Worm (Caenorhabditis elegans): ENCODE data around the gene Y38H6C.23.

The Y38H6C.23 gene

DNA sequence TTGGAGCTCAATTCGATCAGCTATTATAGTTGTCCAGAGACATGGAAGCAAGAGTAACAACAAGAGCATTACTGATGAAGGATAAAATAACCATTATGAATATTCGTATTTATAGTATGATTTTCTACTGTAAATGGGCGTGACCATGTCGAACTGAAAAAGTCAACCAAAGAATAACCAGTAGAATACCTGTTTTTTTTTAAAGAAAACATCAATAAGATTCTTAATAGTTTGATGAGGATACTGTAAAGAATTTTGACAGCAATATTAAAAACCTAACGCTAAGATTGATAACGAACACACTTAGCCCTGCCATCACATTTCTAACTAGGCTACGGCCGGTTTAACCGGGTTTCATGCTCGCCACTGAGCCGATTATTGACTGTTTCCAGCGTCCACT, 3.2 kb downstream of the Y38H6C.23 start, which contains the start of gene vmo-1:
Gene vmo-1 (minus strand): TSS at position 101 of the 400 bp plus-strand sequence.
- TF ChIP-seq ref-1 (GFP tag; conservative IDR thresholded peaks at IDR 0.05) (no peak), klf-2 (GFP tag; conservative IDR thresholded peaks at IDR 0.05) (no peak)

ce11 chrV:20551096-20551495, 5.1 kb downstream of the Y38H6C.23 start, which contains the start of gene Y38H6C.20:
Gene Y38H6C.20, minus strand, starts transcription at chrV:20551196.
- no peak for TF ChIP-seq flt-1 (GFP tag; IDR thresholded peaks at IDR 0.05)
- no peak for TF ChIP-seq ztf-29 (GFP tag; IDR thresholded peaks at IDR 0.05)
- no peak for TF ChIP-seq cog-1 (tag; optimal IDR thresholded peaks at IDR 0.05)
- no peak for TF ChIP-seq ztf-23 (GFP tag; IDR thresholded peaks at IDR 0.05)
- no peak for TF ChIP-seq T22C8.4 (GFP tag; IDR thresholded peaks at IDR 0.05)
- TF ChIP-seq tab-1 (GFP tag; IDR thresholded peaks at IDR 0.05) = no peak
- no peak for TF ChIP-seq klf-2 (GFP tag; conservative IDR thresholded peaks at IDR 0.05)
- no peak for TF ChIP-seq med-1 (GFP tag; optimal IDR thresholded peaks at IDR 0.05; ENCODE audit: insufficient read depth)
- TF ChIP-seq ref-1 (GFP tag; conservative IDR thresholded peaks at IDR 0.05) = no peak

DNA sequence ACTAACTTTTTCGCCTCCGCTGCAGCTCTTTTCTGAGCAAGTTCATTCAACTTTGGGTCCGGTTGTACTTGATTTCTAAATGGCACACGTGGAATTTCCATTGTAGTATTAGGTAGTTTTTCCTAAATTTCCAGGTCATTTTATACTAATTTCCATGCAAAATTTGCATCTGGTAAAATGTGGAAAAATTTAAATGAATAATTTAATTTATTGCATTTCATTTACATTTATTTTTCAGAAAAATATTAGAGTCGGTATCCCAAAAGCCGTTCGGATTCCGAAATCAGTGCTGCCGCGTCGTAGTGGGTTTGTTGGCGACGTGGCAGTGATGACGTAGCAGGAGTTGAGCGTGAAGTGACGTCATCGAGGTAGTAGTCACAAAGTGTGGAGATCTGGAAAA, 9.1 kb downstream of the Y38H6C.23 start, which contains the start of gene Y38H6C.18:
Gene Y38H6C.18 (minus strand): TSS at position 101 of the 400 bp plus-strand sequence.
- no peak for TF ChIP-seq med-1 (GFP tag; optimal IDR thresholded peaks at IDR 0.05; ENCODE audit: insufficient read depth)
- no peak for TF ChIP-seq ztf-29 (GFP tag; IDR thresholded peaks at IDR 0.05)
- no peak for TF ChIP-seq tab-1 (GFP tag; IDR thresholded peaks at IDR 0.05)
- no peak for TF ChIP-seq flt-1 (GFP tag; IDR thresholded peaks at IDR 0.05)
- no peak for TF ChIP-seq cog-1 (tag; optimal IDR thresholded peaks at IDR 0.05)
- no peak for TF ChIP-seq ztf-23 (GFP tag; IDR thresholded peaks at IDR 0.05)
- no peak for TF ChIP-seq T22C8.4 (GFP tag; IDR thresholded peaks at IDR 0.05)
- no peak for TF ChIP-seq klf-2 (GFP tag; conservative IDR thresholded peaks at IDR 0.05)
- no peak for TF ChIP-seq ref-1 (GFP tag; conservative IDR thresholded peaks at IDR 0.05)

DNA sequence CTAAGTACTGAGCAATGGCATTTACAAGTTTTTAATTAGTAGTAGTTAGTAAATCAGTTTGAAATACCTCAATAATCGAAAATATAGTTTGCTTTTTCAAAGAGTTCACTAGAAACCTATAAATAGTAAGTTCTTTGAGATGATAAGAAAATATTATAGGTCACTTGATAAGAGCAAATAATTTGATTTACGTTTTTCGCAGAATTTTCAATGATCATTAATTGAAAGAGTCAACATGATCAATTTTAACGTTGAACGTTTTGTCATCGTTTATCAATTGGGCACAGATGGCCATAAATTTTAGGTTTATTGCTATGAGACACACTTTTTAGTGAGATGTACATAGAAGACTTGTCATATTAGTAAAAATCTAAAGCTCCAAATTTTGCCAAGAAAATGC, 10.4 kb downstream of the Y38H6C.23 start:
- TF ChIP-seq flt-1 (GFP tag; IDR thresholded peaks at IDR 0.05) = no peak
- TF ChIP-seq klf-2 (GFP tag; conservative IDR thresholded peaks at IDR 0.05) = no peak
- TF ChIP-seq T22C8.4 (GFP tag; IDR thresholded peaks at IDR 0.05) = no peak
- no peak for TF ChIP-seq ztf-23 (GFP tag; IDR thresholded peaks at IDR 0.05)
- no peak for TF ChIP-seq ref-1 (GFP tag; conservative IDR thresholded peaks at IDR 0.05)
- TF ChIP-seq ztf-29 (GFP tag; IDR thresholded peaks at IDR 0.05) = no peak
- TF ChIP-seq cog-1 (tag; optimal IDR thresholded peaks at IDR 0.05) = no peak
- TF ChIP-seq med-1 (GFP tag; optimal IDR thresholded peaks at IDR 0.05; ENCODE audit: insufficient read depth) = no peak
- no peak for TF ChIP-seq tab-1 (GFP tag; IDR thresholded peaks at IDR 0.05)

- TF ChIP-seq med-1 (GFP tag; optimal IDR thresholded peaks at IDR 0.05; ENCODE audit: insufficient read depth) (no peak), T22C8.4 (GFP tag; IDR thresholded peaks at IDR 0.05) (no peak), tab-1 (GFP tag; IDR thresholded peaks at IDR 0.05) (no peak), cog-1 (tag; optimal IDR thresholded peaks at IDR 0.05) (no peak), flt-1 (GFP tag; IDR thresholded peaks at IDR 0.05) (no peak), klf-2 (GFP tag; conservative IDR thresholded peaks at IDR 0.05) (no peak), ref-1 (GFP tag; conservative IDR thresholded peaks at IDR 0.05) (no peak), ztf-29 (GFP tag; IDR thresholded peaks at IDR 0.05) (no peak), ztf-23 (GFP tag; IDR thresholded peaks at IDR 0.05) (no peak)
These were observed 11.6 kb downstream of the Y38H6C.23 start for ce11 chrV:20544610-20545009.

ce11 chrV:20544092-20544491, 12.1 kb downstream of the Y38H6C.23 start, which contains the start of gene slc-36.3:
Gene slc-36.3, minus strand, starts transcription at chrV:20544192.
- TF ChIP-seq tab-1 (GFP tag; IDR thresholded peaks at IDR 0.05) (no peak), cog-1 (tag; optimal IDR thresholded peaks at IDR 0.05) (no peak), T22C8.4 (GFP tag; IDR thresholded peaks at IDR 0.05) (no peak), med-1 (GFP tag; optimal IDR thresholded peaks at IDR 0.05; ENCODE audit: insufficient read depth) (no peak), ref-1 (GFP tag; conservative IDR thresholded peaks at IDR 0.05) (no peak), flt-1 (GFP tag; IDR thresholded peaks at IDR 0.05) (no peak), ztf-23 (GFP tag; IDR thresholded peaks at IDR 0.05) (no peak), klf-2 (GFP tag; conservative IDR thresholded peaks at IDR 0.05) (no peak), ztf-29 (GFP tag; IDR thresholded peaks at IDR 0.05) (no peak)

- no peak for TF ChIP-seq cog-1 (tag; optimal IDR thresholded peaks at IDR 0.05)
- no peak for TF ChIP-seq ztf-23 (GFP tag; IDR thresholded peaks at IDR 0.05)
- TF ChIP-seq ref-1 (GFP tag; conservative IDR thresholded peaks at IDR 0.05) = no peak
- no peak for TF ChIP-seq flt-1 (GFP tag; IDR thresholded peaks at IDR 0.05)
- no peak for TF ChIP-seq tab-1 (GFP tag; IDR thresholded peaks at IDR 0.05)
- TF ChIP-seq T22C8.4 (GFP tag; IDR thresholded peaks at IDR 0.05) = no peak
- TF ChIP-seq med-1 (GFP tag; optimal IDR thresholded peaks at IDR 0.05; ENCODE audit: insufficient read depth) = no peak
- no peak for TF ChIP-seq ztf-29 (GFP tag; IDR thresholded peaks at IDR 0.05)
- TF ChIP-seq klf-2 (GFP tag; conservative IDR thresholded peaks at IDR 0.05) = no peak
These were observed 17.1 kb downstream of the Y38H6C.23 start, which contains the start of gene Y38H6C.16 for ce11 chrV:20539055-20539454. Gene Y38H6C.16, minus strand, starts transcription at chrV:20539347.

ce11 chrV:20536208-20536607, 20.0 kb downstream of the Y38H6C.23 start, which contains the start of gene Y38H6C.15:
Gene Y38H6C.15, minus strand, starts transcription at chrV:20536308.
- no peak for TF ChIP-seq T22C8.4 (GFP tag; IDR thresholded peaks at IDR 0.05)
- no peak for TF ChIP-seq ref-1 (GFP tag; conservative IDR thresholded peaks at IDR 0.05)
- TF ChIP-seq flt-1 (GFP tag; IDR thresholded peaks at IDR 0.05) = no peak
- TF ChIP-seq ztf-29 (GFP tag; IDR thresholded peaks at IDR 0.05) = no peak
- TF ChIP-seq klf-2 (GFP tag; conservative IDR thresholded peaks at IDR 0.05) = no peak
- no peak for TF ChIP-seq tab-1 (GFP tag; IDR thresholded peaks at IDR 0.05)
- no peak for TF ChIP-seq med-1 (GFP tag; optimal IDR thresholded peaks at IDR 0.05; ENCODE audit: insufficient read depth)
- TF ChIP-seq ztf-23 (GFP tag; IDR thresholded peaks at IDR 0.05) = no peak
- no peak for TF ChIP-seq cog-1 (tag; optimal IDR thresholded peaks at IDR 0.05)

DNA sequence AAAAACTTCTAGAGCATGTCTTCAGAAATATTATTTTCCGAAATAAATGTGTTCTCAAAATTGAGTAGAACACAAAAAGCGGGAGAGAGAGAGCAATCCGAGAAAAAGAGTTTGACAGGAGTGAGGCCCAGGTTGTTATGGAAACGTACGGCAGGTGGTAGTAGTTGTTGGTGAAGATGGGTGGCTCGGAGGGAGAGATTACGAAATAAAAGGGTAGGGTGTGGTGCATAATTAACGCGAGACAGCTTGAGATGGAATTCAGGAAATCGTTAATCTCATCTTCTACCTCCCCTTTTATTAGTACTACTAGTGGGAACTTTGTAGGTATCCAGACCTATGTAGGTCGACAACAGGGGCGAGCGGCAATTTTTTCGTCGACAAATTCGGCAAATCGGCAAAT, 22.1 kb downstream of the Y38H6C.23 start, which contains the start of gene famh-161:
Gene famh-161 (minus strand): TSS at position 101 of the 400 bp plus-strand sequence.
- TF ChIP-seq flt-1 (GFP tag; IDR thresholded peaks at IDR 0.05) (no peak), ztf-29 (GFP tag; IDR thresholded peaks at IDR 0.05) (no peak), ref-1 (GFP tag; conservative IDR thresholded peaks at IDR 0.05) (no peak)

- TF ChIP-seq ref-1 (GFP tag; conservative IDR thresholded peaks at IDR 0.05) (no peak), T22C8.4 (GFP tag; IDR thresholded peaks at IDR 0.05) (no peak), ztf-23 (GFP tag; IDR thresholded peaks at IDR 0.05) (no peak), klf-2 (GFP tag; conservative IDR thresholded peaks at IDR 0.05) (no peak), tab-1 (GFP tag; IDR thresholded peaks at IDR 0.05) (no peak), ztf-29 (GFP tag; IDR thresholded peaks at IDR 0.05) (no peak), cog-1 (tag; optimal IDR thresholded peaks at IDR 0.05) (no peak), med-1 (GFP tag; optimal IDR thresholded peaks at IDR 0.05; ENCODE audit: insufficient read depth) (no peak), flt-1 (GFP tag; IDR thresholded peaks at IDR 0.05) (no peak)
These were observed 28.7 kb downstream of the Y38H6C.23 start, which contains the start of gene Y38H6C.13 for ce11 chrV:20527493-20527892. Gene Y38H6C.13, plus strand, starts transcription at chrV:20527793.

Data from whole organism, midembryonic.